Worm (Caenorhabditis elegans) whole organism, L3 larva: ENCODE measurements around the gene T20G5.9.

Experiments used
- ama-1 ChIP-seq: fragments of 150-350 bp; optimal IDR thresholded peaks from 2 replicates; lab custom pipeline; 2018
- ceh-82 ChIP-seq: fragments of 150-350 bp; optimal IDR thresholded peaks from 2 replicates; lab custom pipeline; 2014; ENCODE audit warnings: missing biosample characterization, missing genetic modification characterization
- ceh-9 ChIP-seq: sonication (generic microtip); optimal IDR thresholded peaks from 2 replicates; lab custom pipeline; 2018; ENCODE audit warnings: missing biosample characterization, missing genetic modification characterization
- daf-12 ChIP-seq: fragments of 150-350 bp; optimal IDR thresholded peaks from 2 replicates; lab custom pipeline; 2014; ENCODE audit warnings: missing biosample characterization, missing genetic modification reagents, missing genetic modification characterization
- elt-1 ChIP-seq: fragments of 150-350 bp; optimal IDR thresholded peaks from 2 replicates; lab custom pipeline; 2014; ENCODE audit warnings: missing biosample characterization, missing genetic modification characterization
- lin-39 ChIP-seq: fragments of 150-350 bp; optimal IDR thresholded peaks from 2 replicates; lab custom pipeline; 2018; ENCODE audit warnings: missing biosample characterization, missing genetic modification reagents, missing genetic modification characterization
- nfya-1 ChIP-seq: sonication (generic microtip); optimal IDR thresholded peaks from 2 replicates; lab custom pipeline; 2017; ENCODE audit warnings: missing genetic modification characterization, mild to moderate bottlenecking, missing compliant biosample characterization, antibody characterized with exemption, moderate library complexity; ENCODE audit not compliant: insufficient read depth
- nhr-11 ChIP-seq: fragments of 150-350 bp; optimal IDR thresholded peaks from 2 replicates; lab custom pipeline; 2014; ENCODE audit warnings: missing biosample characterization, missing genetic modification characterization
- nhr-76 ChIP-seq: fragments of 150-350 bp; sonication (generic microtip); optimal IDR thresholded peaks from 5 replicates; lab custom pipeline; 2014; ENCODE audit warnings: missing biosample characterization, missing genetic modification characterization
- pqm-1 ChIP-seq: fragments of 150-350 bp; optimal IDR thresholded peaks from 2 replicates; lab custom pipeline; 2017; ENCODE audit warnings: missing biosample characterization, missing genetic modification characterization, inconsistent platforms
- unc-39 ChIP-seq: sonication (generic microtip); optimal IDR thresholded peaks from 4 replicates; lab custom pipeline; 2017; ENCODE audit warnings: missing biosample characterization, missing genetic modification characterization

ce11 chrIII:10258641-10259040 lies 49.0 kb downstream of the T20G5.9 start, which contains the start of gene rip-1:
- no peak for TF ChIP-seq nfya-1 (tag; lab: Kevin White, UChicago)
- TF ChIP-seq ceh-82 (tag; lab: Kevin White, UChicago), result no peak
- TF ChIP-seq elt-1 (tag; lab: Kevin White, UChicago), result no peak
- no peak for TF ChIP-seq daf-12 (tag; lab: Kevin White, UChicago)
- TF ChIP-seq lin-39 (tag; lab: Kevin White, UChicago), result no peak
- no peak for TF ChIP-seq nhr-76 (tag; lab: Kevin White, UChicago)
- no peak for TF ChIP-seq unc-39 (tag; lab: Kevin White, UChicago)
- TF ChIP-seq ama-1 (lab: Kevin White, UChicago), result no peak
- TF ChIP-seq ceh-9, result no peak
- no peak for TF ChIP-seq nhr-11
- TF ChIP-seq pqm-1 (tag; lab: Kevin White, UChicago), result no peak
